Fruit fly (Drosophila melanogaster): Measurements from ENCODE around the gene CG5217.

The CG5217 gene

DNA sequence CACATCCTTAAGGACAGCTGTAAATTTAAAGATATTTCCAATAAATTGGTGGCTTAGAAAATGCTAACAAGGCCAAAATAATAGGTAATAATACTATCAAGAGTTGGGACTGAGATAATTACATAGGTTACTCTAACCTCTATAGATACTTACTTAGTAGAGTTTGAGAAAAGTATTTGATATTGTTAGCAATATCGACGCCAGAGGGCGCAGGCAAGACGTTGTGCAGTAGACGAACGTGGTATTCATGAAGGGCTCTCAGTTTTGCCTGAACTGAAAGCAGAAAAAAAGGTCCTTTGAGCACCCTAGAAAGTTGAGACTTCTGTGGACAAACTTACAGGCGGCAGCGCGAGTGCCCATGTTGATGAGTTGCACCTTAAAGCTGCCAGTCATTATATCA lies 2.5 kb downstream of the CG5217 start:
- no peak for TF ChIP-seq noc (tag; optimal IDR thresholded peaks at IDR 0.05)

DNA sequence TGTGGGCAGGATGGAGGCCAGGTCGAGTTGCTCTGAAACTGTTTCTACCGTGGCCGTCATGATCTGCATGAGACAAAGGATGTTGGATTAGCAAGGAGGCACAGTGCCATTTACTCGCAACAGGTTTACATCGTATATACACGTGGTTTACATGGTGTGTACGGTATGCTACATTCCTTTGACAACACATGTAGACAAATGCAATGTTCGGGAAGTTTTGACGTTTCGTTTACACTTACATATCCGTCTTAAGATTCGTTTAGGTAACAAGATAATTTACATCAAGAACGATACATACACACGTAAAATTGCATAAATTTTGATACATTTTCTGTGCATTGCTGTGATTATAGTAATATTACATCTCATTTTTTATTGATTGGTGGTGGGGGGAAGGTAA lies 9.0 kb downstream of the CG5217 start:
- no peak for TF ChIP-seq noc (tag; optimal IDR thresholded peaks at IDR 0.05)

dm6 chr3R:19229245-19229644 lies 18.7 kb downstream of the CG5217 start, which contains the start of the genes CG5250 and Polr2M:
Gene CG5250, minus strand, starts transcription at chr3R:19229276.
Gene Polr2M, plus strand, starts transcription at chr3R:19229463.
- no peak for TF ChIP-seq noc (tag; optimal IDR thresholded peaks at IDR 0.05)

- no peak for TF ChIP-seq noc (tag; optimal IDR thresholded peaks at IDR 0.05)
Observed at dm6 chr3R:19228080-19228479, 19.9 kb downstream of the CG5217 start, which contains the start of gene CG11703. Gene CG11703, minus strand, starts transcription at chr3R:19228180.

DNA sequence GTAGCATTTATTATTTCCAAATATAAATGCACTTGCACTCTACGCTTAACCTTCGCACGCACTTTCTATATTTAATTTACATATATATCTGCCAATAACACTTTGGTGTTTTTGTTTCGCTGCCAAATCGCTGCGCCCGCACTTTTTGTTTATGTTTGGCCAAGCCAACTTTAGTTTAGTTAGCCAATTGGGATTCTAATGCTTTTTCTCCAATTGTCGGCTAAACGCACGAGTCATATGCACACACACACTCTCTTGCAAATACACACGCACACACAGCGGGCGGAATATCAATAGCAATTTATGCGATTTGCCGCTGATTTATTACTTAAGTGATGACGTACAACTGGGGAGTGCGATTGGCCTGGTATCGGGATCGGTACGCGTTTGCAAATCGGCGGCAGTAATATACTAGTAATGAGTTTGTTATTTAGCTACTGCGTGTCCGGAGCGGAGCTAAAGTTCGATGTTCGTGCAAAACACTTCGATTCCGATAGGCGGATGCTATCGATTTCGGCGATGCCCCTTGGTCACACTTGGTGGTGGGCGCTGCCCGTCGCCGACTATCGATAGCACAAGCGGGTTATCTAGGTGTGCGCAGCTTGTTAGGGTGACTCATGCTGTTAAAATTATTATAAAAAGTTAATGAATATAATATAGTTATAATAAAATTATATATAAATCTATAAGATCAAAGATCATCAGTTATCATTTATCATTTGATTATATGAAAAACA lies 21.6 kb downstream of the CG5217 start, which contains the start of gene vib:
Gene vib, minus strand, starts transcription at position 515 of the 737 bp plus-strand sequence.
- no peak for TF ChIP-seq noc (tag; optimal IDR thresholded peaks at IDR 0.05)

- no peak for TF ChIP-seq noc (tag; optimal IDR thresholded peaks at IDR 0.05)
Observed at dm6 chr3R:19225446-19225955, 22.4 kb downstream of the CG5217 start.

DNA sequence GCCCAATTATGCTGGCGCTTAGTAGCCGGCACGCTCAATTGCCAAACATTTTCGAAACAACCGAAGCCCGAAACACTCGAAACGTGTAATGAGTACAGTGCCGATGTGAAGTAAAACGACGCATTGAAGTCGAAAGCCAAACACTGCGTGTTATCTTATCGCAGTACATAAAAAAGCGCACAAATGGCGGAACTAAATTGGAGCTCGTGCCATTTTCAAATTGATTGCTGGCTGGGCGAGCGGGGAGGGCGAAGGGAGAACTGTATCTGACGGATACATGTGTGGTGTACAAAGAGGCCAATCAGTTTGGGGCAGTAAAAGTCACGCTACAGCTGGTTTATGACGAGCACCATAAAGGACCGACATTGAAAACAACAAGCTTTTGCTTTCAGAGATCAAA lies 24.6 kb downstream of the CG5217 start:
- peak; percentile 58 for TF ChIP-seq noc (tag; optimal IDR thresholded peaks at IDR 0.05)

dm6 chr3R:19221350-19221749 lies 26.6 kb downstream of the CG5217 start:
- TF ChIP-seq noc (tag; optimal IDR thresholded peaks at IDR 0.05), result no peak

dm6 chr3R:19212545-19213176 lies 35.3 kb downstream of the CG5217 start:
- no peak for TF ChIP-seq noc (tag; optimal IDR thresholded peaks at IDR 0.05)

- TF ChIP-seq noc (tag; optimal IDR thresholded peaks at IDR 0.05), result no peak
Observed at dm6 chr3R:19211778-19212177, 36.2 kb downstream of the CG5217 start, which contains the start of gene cry. Gene cry, plus strand, starts transcription at chr3R:19212154.
